Fruit fly (Drosophila melanogaster): ENCODE results near the gene DIP-iota.

Gene DIP-iota

dm6 chr2L:6611374-6612005 is 10.0 kb downstream of the DIP-iota start (continued):
- TF ChIP-seq CG14014 (GFP tag; IDR thresholded peaks at IDR 0.05) = no peak
- TF ChIP-seq sd (tag; optimal IDR thresholded peaks at IDR 0.05) = no peak
- TF ChIP-seq Sry-β (GFP tag; optimal IDR thresholded peaks at IDR 0.05) = no peak
- no peak for TF ChIP-seq hbn (GFP tag; IDR thresholded peaks at IDR 0.05; ENCODE audit: partially characterized antibody)
- TF ChIP-seq MTF-1 (GFP tag; optimal IDR thresholded peaks at IDR 0.05; ENCODE audit: borderline replicate concordance) = no peak
- TF ChIP-seq CG10959 (GFP tag; IDR thresholded peaks at IDR 0.05) = no peak
- no peak for TF ChIP-seq CG2129 (GFP tag; IDR thresholded peaks at IDR 0.05; ENCODE audit: partially characterized antibody)
- TF ChIP-seq ftz-f1 (GFP tag; optimal IDR thresholded peaks at IDR 0.05) = no peak
- peak; percentile 12 for TF ChIP-seq Deaf1 (tag; optimal IDR thresholded peaks at IDR 0.05)
- peak in 1 of 2 experiments; percentile 22 for TF ChIP-seq bsh (GFP tag; optimal IDR thresholded peaks at IDR 0.05)
- no peak for TF ChIP-seq CG17802 (tag; optimal IDR thresholded peaks at IDR 0.05)
- TF ChIP-seq tap (tag; optimal IDR thresholded peaks at IDR 0.05) = peak; percentile 24
- no peak for TF ChIP-seq CG14965 (GFP tag; optimal IDR thresholded peaks at IDR 0.05; ENCODE audit: borderline replicate concordance)
- TF ChIP-seq rib (GFP tag; IDR thresholded peaks at IDR 0.05) = no peak; the same call in 1 of the 2 replicates
- peak; percentile 21 for TF ChIP-seq grau (tag; optimal IDR thresholded peaks at IDR 0.05)
- TF ChIP-seq CG11695 (GFP tag; IDR thresholded peaks at IDR 0.05) = peak; percentile 55; the same call in 2 of the 3 replicates
- no peak for TF ChIP-seq run (tag; optimal IDR thresholded peaks at IDR 0.05)
- no peak for TF ChIP-seq CG15601 (tag; optimal IDR thresholded peaks at IDR 0.05)
- 0 out of 3 replicates have a peak, but pooled peaks have one; percentile 39 for TF ChIP-seq CG2199 (GFP tag; IDR thresholded peaks at IDR 0.05)
- no peak for TF ChIP-seq ci (GFP tag; IDR thresholded peaks at IDR 0.05)
- TF ChIP-seq br (optimal IDR thresholded peaks at IDR 0.05) = no peak
- TF ChIP-seq disco-r (GFP tag; optimal IDR thresholded peaks at IDR 0.05) = no peak
- TF ChIP-seq CG10147 (GFP tag; optimal IDR thresholded peaks at IDR 0.05) = no peak
- TF ChIP-seq Blimp-1 (GFP tag; optimal IDR thresholded peaks at IDR 0.05) = no peak
- TF ChIP-seq sc (optimal IDR thresholded peaks at IDR 0.05) = no peak
- TF ChIP-seq sc (GFP tag; optimal IDR thresholded peaks at IDR 0.05) = no peak
- TF ChIP-seq Doc3 (GFP tag; IDR thresholded peaks at IDR 0.05; ENCODE audit: partially characterized antibody) = no peak
- TF ChIP-seq CG11085 (GFP tag; IDR thresholded peaks at IDR 0.05) = no peak
- TF ChIP-seq CG2678 (tag; optimal IDR thresholded peaks at IDR 0.05) = peak; percentile 15
- TF ChIP-seq emc (GFP tag; optimal IDR thresholded peaks at IDR 0.05) = no peak
- TF ChIP-seq CG2202 (tag; optimal IDR thresholded peaks at IDR 0.05) = no peak
- TF ChIP-seq gce (GFP tag; IDR thresholded peaks at IDR 0.05) = no peak
- TF ChIP-seq CG10274 (GFP tag; optimal IDR thresholded peaks at IDR 0.05) = no peak
- TF ChIP-seq ERR (GFP tag; optimal IDR thresholded peaks at IDR 0.05) = no peak
- no peak for TF ChIP-seq CrebB (tag; optimal IDR thresholded peaks at IDR 0.05)
- TF ChIP-seq h (optimal IDR thresholded peaks at IDR 0.05) = no peak
- TF ChIP-seq Hmr (GFP tag; optimal IDR thresholded peaks at IDR 0.05) = no peak
- peak in 1 of 2 experiments; percentile 28 for TF ChIP-seq Hr51 (GFP tag; optimal IDR thresholded peaks at IDR 0.05)
- no peak for TF ChIP-seq stwl (tag; optimal IDR thresholded peaks at IDR 0.05)
- peak; percentile 40 for TF ChIP-seq CG9437 (GFP tag; optimal IDR thresholded peaks at IDR 0.05)
- no peak for TF ChIP-seq sim (GFP tag; IDR thresholded peaks at IDR 0.05)
- no peak for TF ChIP-seq Side (GFP tag; optimal IDR thresholded peaks at IDR 0.05)
- TF ChIP-seq mld (GFP tag; IDR thresholded peaks at IDR 0.05; ENCODE audit: partially characterized antibody) = no peak
- TF ChIP-seq ash1 (GFP tag; optimal IDR thresholded peaks at IDR 0.05) = no peak
- no peak for TF ChIP-seq CG30020 (tag; optimal IDR thresholded peaks at IDR 0.05)
- no peak for TF ChIP-seq Elba2 (GFP tag; optimal IDR thresholded peaks at IDR 0.05)
- no peak for TF ChIP-seq Atf-2 (GFP tag; optimal IDR thresholded peaks at IDR 0.05)
- TF ChIP-seq CG2116 (GFP tag; optimal IDR thresholded peaks at IDR 0.05) = no peak
- no peak for TF ChIP-seq CG18011 (GFP tag; optimal IDR thresholded peaks at IDR 0.05)
- TF ChIP-seq fu2 (GFP tag; optimal IDR thresholded peaks at IDR 0.05) = no peak
